ENCODE assay signal across 2 fruit fly cellular contexts in genomic region chrX:10397514-10398133, dm6.
A peak's percentile ranks its signal among the peaks of the same experiment; 100 is the strongest.
TF ChIP-seq lines count a peak whose summit lies in the region.

No protein-coding gene starts in this region.

TF ChIP-seq in whole organism, embryonic, 481 proteins besides CTCF, POLR2A, EP300 and RAD21 (continued from another document and continues in another):
- TF ChIP-seq CrebB (tag; optimal IDR thresholded peaks at IDR 0.05; lab: Kevin White, UChicago), result peak; percentile 15
- TF ChIP-seq CG34376 (GFP tag; optimal IDR thresholded peaks at IDR 0.05; lab: Kevin White, UChicago), result peak; percentile 25
- TF ChIP-seq CG34422 (GFP tag; IDR thresholded peaks at IDR 0.05; lab: Robert Waterston, UW), result 0 out of 3 replicates have a peak, but pooled peaks have one; percentile 41
- TF ChIP-seq Dad (GFP tag; optimal IDR thresholded peaks at IDR 0.05; lab: Kevin White, UChicago), result no peak
- TF ChIP-seq Bgb (GFP tag; IDR thresholded peaks at IDR 0.05; lab: Robert Waterston, UW; ENCODE audit: partially characterized antibody), result no peak
- no peak for TF ChIP-seq CG14710 (tag; optimal IDR thresholded peaks at IDR 0.05; lab: Kevin White, UChicago)
- TF ChIP-seq sr (GFP tag; IDR thresholded peaks at IDR 0.05; lab: Robert Waterston, UW), result peak; percentile 63; the same call in 1 of the 3 replicates
- peak; percentile 1 for TF ChIP-seq HmgZ (tag; optimal IDR thresholded peaks at IDR 0.05; lab: Kevin White, UChicago)
- TF ChIP-seq CG2712 (tag; optimal IDR thresholded peaks at IDR 0.05; lab: Kevin White, UChicago), result peak; percentile 27
- no peak for TF ChIP-seq insv (GFP tag; optimal IDR thresholded peaks at IDR 0.05; lab: Kevin White, UChicago)
- peak; percentile 46 for TF ChIP-seq Ada2b (GFP tag; IDR thresholded peaks at IDR 0.05; lab: Robert Waterston, UW)
- peak; percentile 43 for TF ChIP-seq CG2120 (GFP tag; optimal IDR thresholded peaks at IDR 0.05; lab: Kevin White, UChicago)
- TF ChIP-seq CG42726 (GFP tag; IDR thresholded peaks at IDR 0.05; lab: Robert Waterston, UW; ENCODE audit: partially characterized antibody), result no peak
- peak; percentile 32 for TF ChIP-seq CG10543 (GFP tag; optimal IDR thresholded peaks at IDR 0.05; lab: Kevin White, UChicago)
- no peak for TF ChIP-seq kni (GFP tag; optimal IDR thresholded peaks at IDR 0.05; lab: Kevin White, UChicago)
- TF ChIP-seq CG8478 (optimal IDR thresholded peaks at IDR 0.05; lab: Kevin White, UChicago), result no peak
- TF ChIP-seq fd3F (GFP tag; optimal IDR thresholded peaks at IDR 0.05; lab: Kevin White, UChicago), result peak; percentile 2
- no peak for TF ChIP-seq B-H2 (GFP tag; optimal IDR thresholded peaks at IDR 0.05; lab: Kevin White, UChicago)
- TF ChIP-seq CG2202 (tag; optimal IDR thresholded peaks at IDR 0.05; lab: Kevin White, UChicago), result no peak
- 0 out of 2 replicates have a peak, but pooled peaks have one; percentile 18 for TF ChIP-seq gsb (GFP tag; IDR thresholded peaks at IDR 0.05; lab: Robert Waterston, UW)
- 0 out of 3 replicates have a peak, but pooled peaks have one; percentile 26 for TF ChIP-seq ci (GFP tag; IDR thresholded peaks at IDR 0.05; lab: Robert Waterston, UW)
- TF ChIP-seq CG4404 (GFP tag; IDR thresholded peaks at IDR 0.05; lab: Robert Waterston, UW), result 0 out of 2 replicates have a peak, but pooled peaks have one; percentile 17
- TF ChIP-seq Gsc (GFP tag; IDR thresholded peaks at IDR 0.05; lab: Robert Waterston, UW), result no peak
- TF ChIP-seq Trl (optimal IDR thresholded peaks at IDR 0.05; lab: Kevin White, UChicago), result no peak
- no peak for TF ChIP-seq Trl (GFP tag; optimal IDR thresholded peaks at IDR 0.05; lab: Kevin White, UChicago)
- 0 out of 2 replicates have a peak, but pooled peaks have one; percentile 27 for TF ChIP-seq ranshi (GFP tag; IDR thresholded peaks at IDR 0.05; lab: Robert Waterston, UW)
- TF ChIP-seq CG11695 (GFP tag; IDR thresholded peaks at IDR 0.05; lab: Robert Waterston, UW), result peak; percentile 62; the same call in 2 of the 3 replicates
- no peak for TF ChIP-seq pho (GFP tag; optimal IDR thresholded peaks at IDR 0.05; lab: Kevin White, UChicago)
- TF ChIP-seq dmrt99B (tag; optimal IDR thresholded peaks at IDR 0.05; lab: Kevin White, UChicago), result peak; percentile 63
- peak; percentile 56 for TF ChIP-seq lab (GFP tag; optimal IDR thresholded peaks at IDR 0.05; lab: Kevin White, UChicago)
- TF ChIP-seq oc (tag; optimal IDR thresholded peaks at IDR 0.05; lab: Kevin White, UChicago), result no peak
- TF ChIP-seq mirr (GFP tag; optimal IDR thresholded peaks at IDR 0.05; lab: Kevin White, UChicago), result peak; percentile 48
- TF ChIP-seq sob (GFP tag; IDR thresholded peaks at IDR 0.05; lab: Robert Waterston, UW), result peak; percentile 71
- peak; percentile 4 for TF ChIP-seq CG13894 (tag; optimal IDR thresholded peaks at IDR 0.05; lab: Kevin White, UChicago)
- 0 out of 2 replicates have a peak, but pooled peaks have one; percentile 23 for TF ChIP-seq Nf-YA (GFP tag; IDR thresholded peaks at IDR 0.05; lab: Robert Waterston, UW)
- TF ChIP-seq Adf1 (GFP tag; IDR thresholded peaks at IDR 0.05; lab: Robert Waterston, UW), result peak; percentile 33; the same call in 1 of the 2 replicates
- TF ChIP-seq CG7839 (tag; optimal IDR thresholded peaks at IDR 0.05; lab: Kevin White, UChicago), result peak; percentile 71
- peak; percentile 74 for TF ChIP-seq Atf6 (GFP tag; IDR thresholded peaks at IDR 0.05; lab: Robert Waterston, UW)
- peak; percentile 21; the same call in 1 of the 2 replicates for TF ChIP-seq CG4730 (GFP tag; IDR thresholded peaks at IDR 0.05; lab: Robert Waterston, UW)
- TF ChIP-seq CG15269 (tag; optimal IDR thresholded peaks at IDR 0.05; lab: Kevin White, UChicago), result peak; percentile 45
- TF ChIP-seq tgo (GFP tag; IDR thresholded peaks at IDR 0.05; lab: Robert Waterston, UW), result peak; percentile 48; the same call in 2 of the 3 replicates
- no peak for TF ChIP-seq hkb (optimal IDR thresholded peaks at IDR 0.05; lab: Kevin White, UChicago)
- peak; percentile 46; the same call in 1 of the 2 replicates for TF ChIP-seq hkb (GFP tag; IDR thresholded peaks at IDR 0.05; lab: Robert Waterston, UW)
- TF ChIP-seq Dbx (GFP tag; IDR thresholded peaks at IDR 0.05; lab: Robert Waterston, UW), result peak; percentile 61
- TF ChIP-seq CG11247 (GFP tag; IDR thresholded peaks at IDR 0.05; lab: Robert Waterston, UW), result 0 out of 2 replicates have a peak, but pooled peaks have one; percentile 23
- TF ChIP-seq CG17361 (GFP tag; IDR thresholded peaks at IDR 0.05; lab: Robert Waterston, UW), result 0 out of 3 replicates have a peak, but pooled peaks have one; percentile 12
- TF ChIP-seq CG8924 (tag; optimal IDR thresholded peaks at IDR 0.05; lab: Kevin White, UChicago), result peak; percentile 19
- peak; percentile 34 for TF ChIP-seq scrt (GFP tag; optimal IDR thresholded peaks at IDR 0.05; lab: Kevin White, UChicago)
- peak; percentile 14 for TF ChIP-seq Fer3 (tag; optimal IDR thresholded peaks at IDR 0.05; lab: Kevin White, UChicago)
- TF ChIP-seq CG6689 (GFP tag; IDR thresholded peaks at IDR 0.05; lab: Robert Waterston, UW), result peak; percentile 55; the same call in 1 of the 2 replicates
- peak; percentile 21 for TF ChIP-seq CoRest (tag; optimal IDR thresholded peaks at IDR 0.05; lab: Kevin White, UChicago)
- peak; percentile 11 for TF ChIP-seq CG30403 (GFP tag; optimal IDR thresholded peaks at IDR 0.05; lab: Kevin White, UChicago)
- peak; percentile 26 for TF ChIP-seq CG12391 (tag; optimal IDR thresholded peaks at IDR 0.05; lab: Kevin White, UChicago)
- TF ChIP-seq grau (tag; optimal IDR thresholded peaks at IDR 0.05; lab: Kevin White, UChicago), result peak; percentile 50
- peak; percentile 49 for TF ChIP-seq sens (GFP tag; lab: Kevin White, UChicago)
- peak; percentile 42; the same call in 2 of the 3 replicates for TF ChIP-seq Aef1 (GFP tag; IDR thresholded peaks at IDR 0.05; lab: Robert Waterston, UW)
- no peak for TF ChIP-seq pan (optimal IDR thresholded peaks at IDR 0.05; lab: Kevin White, UChicago)
- peak in 1 of 2 experiments; percentile 70 for TF ChIP-seq pan (GFP tag; optimal IDR thresholded peaks at IDR 0.05 in 1 of 2, IDR thresholded peaks at IDR 0.05 in 1 of 2)
- TF ChIP-seq CG16813 (GFP tag; IDR thresholded peaks at IDR 0.05; lab: Robert Waterston, UW; ENCODE audit: partially characterized antibody), result no peak
- peak; percentile 71 for TF ChIP-seq Rfx (GFP tag; IDR thresholded peaks at IDR 0.05; lab: Robert Waterston, UW)
- TF ChIP-seq D19A (tag; optimal IDR thresholded peaks at IDR 0.05; lab: Kevin White, UChicago), result peak; percentile 93
- peak; percentile 31 for TF ChIP-seq Med (GFP tag; lab: Kevin White, UChicago)
- TF ChIP-seq CG4820 (GFP tag; optimal IDR thresholded peaks at IDR 0.05; lab: Kevin White, UChicago), result no peak

TF ChIP-seq in whole organism, prepupa, 60 proteins besides CTCF, POLR2A, EP300 and RAD21 (continued from another document):
- TF ChIP-seq CG8319 (GFP tag; optimal IDR thresholded peaks at IDR 0.05; lab: Kevin White, UChicago) (no peak), CG3919 (GFP tag; optimal IDR thresholded peaks at IDR 0.05; lab: Kevin White, UChicago) (no peak), Smox (GFP tag; optimal IDR thresholded peaks at IDR 0.05; lab: Kevin White, UChicago) (peak; percentile 47), CG11902 (GFP tag; optimal IDR thresholded peaks at IDR 0.05; lab: Kevin White, UChicago) (no peak), salr (GFP tag; optimal IDR thresholded peaks at IDR 0.05; lab: Kevin White, UChicago) (no peak), fkh (GFP tag; optimal IDR thresholded peaks at IDR 0.05; lab: Kevin White, UChicago) (peak; percentile 5), Sox102F (GFP tag; optimal IDR thresholded peaks at IDR 0.05; lab: Kevin White, UChicago) (peak; percentile 15), CG15336 (GFP tag; IDR thresholded peaks at IDR 0.05; lab: Robert Waterston, UW) (0 out of 2 replicates have a peak, but pooled peaks have one; percentile 18), Hr38 (GFP tag; optimal IDR thresholded peaks at IDR 0.05; lab: Kevin White, UChicago) (no peak), Blimp-1 (GFP tag; optimal IDR thresholded peaks at IDR 0.05; lab: Kevin White, UChicago) (no peak), CG6808 (GFP tag; optimal IDR thresholded peaks at IDR 0.05; lab: Kevin White, UChicago) (no peak), CG8632 (GFP tag; optimal IDR thresholded peaks at IDR 0.05; lab: Kevin White, UChicago) (no peak), CG7368 (GFP tag; optimal IDR thresholded peaks at IDR 0.05; lab: Kevin White, UChicago) (no peak), CG3032 (tag; optimal IDR thresholded peaks at IDR 0.05; lab: Kevin White, UChicago) (no peak), Ets96B (tag; optimal IDR thresholded peaks at IDR 0.05; lab: Kevin White, UChicago) (no peak), topi (GFP tag; optimal IDR thresholded peaks at IDR 0.05; lab: Kevin White, UChicago) (peak; percentile 35), Eip75B (GFP tag; optimal IDR thresholded peaks at IDR 0.05; lab: Kevin White, UChicago) (no peak), fd59A (GFP tag; optimal IDR thresholded peaks at IDR 0.05; lab: Kevin White, UChicago) (no peak), achi (GFP tag; optimal IDR thresholded peaks at IDR 0.05; lab: Kevin White, UChicago) (no peak), Hr39 (GFP tag; optimal IDR thresholded peaks at IDR 0.05; lab: Kevin White, UChicago) (peak; percentile 2), CG31627 (GFP tag; optimal IDR thresholded peaks at IDR 0.05; lab: Kevin White, UChicago) (peak; percentile 12), CG16779 (tag; optimal IDR thresholded peaks at IDR 0.05; lab: Kevin White, UChicago) (no peak), CG10631 (GFP tag; optimal IDR thresholded peaks at IDR 0.05; lab: Kevin White, UChicago) (no peak), CG11294 (GFP tag; IDR thresholded peaks at IDR 0.05; lab: Robert Waterston, UW) (no peak), OdsH (GFP tag; optimal IDR thresholded peaks at IDR 0.05; lab: Kevin White, UChicago) (no peak), eg (GFP tag; IDR thresholded peaks at IDR 0.05; lab: Robert Waterston, UW) (peak; percentile 44; the same call in 1 of the 3 replicates), dsx (GFP tag; optimal IDR thresholded peaks at IDR 0.05; lab: Kevin White, UChicago; ENCODE audit: poor library complexity, severe bottlenecking) (no peak), lz (GFP tag; optimal IDR thresholded peaks at IDR 0.05; lab: Kevin White, UChicago) (peak; percentile 32), fd85E (GFP tag; optimal IDR thresholded peaks at IDR 0.05; lab: Kevin White, UChicago) (no peak), pdm3 (GFP tag; optimal IDR thresholded peaks at IDR 0.05; lab: Kevin White, UChicago) (no peak), dac (GFP tag; optimal IDR thresholded peaks at IDR 0.05; lab: Kevin White, UChicago) (no peak), CG6276 (GFP tag; optimal IDR thresholded peaks at IDR 0.05; lab: Kevin White, UChicago) (no peak), CG32006 (GFP tag; optimal IDR thresholded peaks at IDR 0.05; lab: Kevin White, UChicago) (peak; percentile 13), CG6792 (GFP tag; optimal IDR thresholded peaks at IDR 0.05; lab: Kevin White, UChicago) (peak; percentile 23), CG6854 (GFP tag; optimal IDR thresholded peaks at IDR 0.05; lab: Kevin White, UChicago) (no peak), CG6163 (GFP tag; IDR thresholded peaks at IDR 0.05; lab: Robert Waterston, UW) (0 out of 3 replicates have a peak, but pooled peaks have one; percentile 28)
TF ChIP-seq in whole organism, prepupa: peak in this region for 20.
